Worm (Caenorhabditis elegans): ENCODE data around the gene Y82E9BR.14.

DNA sequence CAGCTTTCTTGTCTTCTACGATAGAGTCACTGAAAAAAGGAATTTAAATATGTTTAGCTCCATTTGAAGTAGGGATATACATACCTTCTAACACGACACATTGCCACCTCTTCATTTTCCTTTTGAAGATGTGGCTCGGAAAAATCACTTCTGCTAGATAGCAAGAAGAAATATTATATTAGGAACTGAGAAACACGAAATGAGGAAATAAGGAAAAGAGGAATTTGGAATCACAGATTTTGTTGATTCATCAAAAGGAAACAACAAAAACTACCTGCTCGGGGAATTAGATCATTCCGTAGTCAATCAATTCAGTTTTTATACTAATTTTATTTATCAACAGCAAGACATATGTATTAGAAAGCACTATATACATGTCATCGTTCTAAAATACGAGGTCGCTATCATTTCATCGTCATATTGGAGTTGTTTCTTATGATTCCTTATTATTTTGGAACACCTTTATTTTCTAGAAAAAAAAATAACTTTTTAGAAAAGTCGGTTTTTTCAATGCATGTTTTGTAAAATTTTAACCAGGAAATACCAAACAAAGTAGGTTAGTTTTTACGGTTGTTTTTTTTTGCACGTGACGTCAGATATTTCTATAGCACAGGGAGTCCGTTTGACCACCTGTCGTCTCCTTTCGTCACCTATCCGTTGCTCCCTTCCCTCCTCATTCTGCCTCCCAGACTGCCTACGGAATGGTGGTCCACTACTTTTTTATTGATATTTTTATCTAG lies 33.2 kb downstream of the Y82E9BR.14 start, which contains the start of the genes pals-21 and Y82E9BR.6:
- TF ChIP-seq spr-3 (GFP tag; optimal IDR thresholded peaks at IDR 0.05): no peak
- no peak for TF ChIP-seq ztf-11 (tag; optimal IDR thresholded peaks at IDR 0.05)
- TF ChIP-seq nhr-237 (tag; optimal IDR thresholded peaks at IDR 0.05): no peak
- no peak for TF ChIP-seq nhr-11 (tag; optimal IDR thresholded peaks at IDR 0.05)
- TF ChIP-seq nhr-48 (tag; optimal IDR thresholded peaks at IDR 0.05): no peak
- no peak for TF ChIP-seq mep-1 (tag; optimal IDR thresholded peaks at IDR 0.05)
- TF ChIP-seq fkh-10 (GFP tag; optimal IDR thresholded peaks at IDR 0.05): no peak
- no peak for TF ChIP-seq nhr-41 (GFP tag; IDR thresholded peaks at IDR 0.05)
